Fruit fly (Drosophila melanogaster) whole organism, wandering third instar larva: ENCODE data around the gene CG31230.

ENCODE experiments used
- Abd-B ChIP-seq: fragments of >200 bp; optimal IDR thresholded peaks from 2 replicates; lab custom pipeline; 2017; ENCODE audit warnings: missing biosample characterization, missing genetic modification characterization
- OdsH ChIP-seq: fragments of 200-800 bp; sonication (Bioruptor generic); optimal IDR thresholded peaks from 2 replicates; lab custom pipeline; 2016; ENCODE audit warnings: missing biosample characterization, mild to moderate bottlenecking, missing genetic modification characterization
- Rel ChIP-seq, 2 experiments: fragments of 200-800 bp; sonication (Bioruptor generic) in 1 of 2; optimal IDR thresholded peaks; 2 replicates in 1 of 2; 3 replicates in 1 of 2; lab custom pipeline; 2016 to 2019; ENCODE audit warnings: mild to moderate bottlenecking in 2 of 2, missing biosample characterization in 2 of 2, missing genetic modification characterization in 2 of 2, moderate library complexity in 1 of 2
- brk ChIP-seq: fragments of 200-800 bp; sonication (Bioruptor generic); optimal IDR thresholded peaks from 2 replicates; lab custom pipeline; 2016; ENCODE audit warnings: missing biosample characterization, mild to moderate bottlenecking, missing genetic modification characterization
- dmrt93B ChIP-seq: fragments of 200-800 bp; sonication (Bioruptor generic); optimal IDR thresholded peaks from 2 replicates; lab custom pipeline; 2018; ENCODE audit warnings: missing biosample characterization, mild to moderate bottlenecking, missing genetic modification characterization
- h ChIP-seq: fragments of 200-800 bp; sonication (Bioruptor generic); optimal IDR thresholded peaks from 3 replicates; lab custom pipeline; 2016; ENCODE audit warnings: missing biosample characterization, mild to moderate bottlenecking, missing genetic modification characterization

- no peak for TF ChIP-seq Rel (GFP tag; optimal IDR thresholded peaks at IDR 0.05; lab: Kevin White, UChicago)
- peak; percentile 27 for TF ChIP-seq Rel (tag; optimal IDR thresholded peaks at IDR 0.05; lab: Kevin White, UChicago)
- TF ChIP-seq h (GFP tag; lab: Kevin White, UChicago), result peak; percentile 63
- no peak for TF ChIP-seq dmrt93B (GFP tag; lab: Kevin White, UChicago)
- peak; percentile 54 for TF ChIP-seq OdsH (GFP tag; lab: Kevin White, UChicago)
- TF ChIP-seq Abd-B (GFP tag; lab: Kevin White, UChicago), result no peak
- no peak for TF ChIP-seq brk (GFP tag; lab: Kevin White, UChicago)
These were observed 903 bp upstream of the CG31230 start for dm6 chr3R:18670441-18671111.
